Fruit fly (Drosophila melanogaster): ENCODE data around the gene 14-3-3epsilon.

Gene 14-3-3epsilon

DNA sequence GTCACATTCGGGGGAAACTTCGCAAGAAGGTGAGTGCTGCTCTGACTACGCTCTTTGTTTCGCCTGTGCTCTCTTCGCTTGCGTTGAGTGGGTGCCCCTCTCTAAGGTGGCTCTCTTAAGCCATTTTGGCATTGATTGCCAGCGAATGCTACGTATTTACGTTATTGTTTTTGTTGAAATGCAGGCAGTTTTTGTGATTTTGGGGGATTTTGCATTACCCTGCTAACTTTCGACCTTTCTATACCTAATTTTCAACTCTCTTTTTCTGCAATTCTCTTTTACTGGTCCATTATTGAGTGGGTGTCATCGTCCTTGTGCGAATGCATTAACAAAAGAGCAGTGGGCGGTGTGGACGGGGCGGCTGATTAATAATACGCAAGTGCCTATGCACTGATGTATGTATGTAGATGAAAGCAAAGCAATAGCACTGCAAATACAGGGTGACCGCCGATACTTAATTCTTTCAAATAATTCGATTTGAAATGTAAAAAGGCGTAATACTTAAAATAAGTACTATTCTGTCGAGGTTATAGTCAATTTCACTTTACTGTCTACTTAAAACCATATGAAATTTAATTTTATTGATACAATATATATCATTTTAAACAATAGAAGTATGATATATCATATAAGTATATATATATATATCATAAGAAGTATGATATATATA is 32.9 kb downstream of the 14-3-3epsilon start (continued):
- TF ChIP-seq topi (GFP tag; optimal IDR thresholded peaks at IDR 0.05) (no peak), fd85E (GFP tag; optimal IDR thresholded peaks at IDR 0.05) (no peak), CG1621 (tag; optimal IDR thresholded peaks at IDR 0.05) (no peak), CG6163 (GFP tag; IDR thresholded peaks at IDR 0.05) (peak; percentile 48), pdm3 (GFP tag; optimal IDR thresholded peaks at IDR 0.05) (no peak), Met (GFP tag; optimal IDR thresholded peaks at IDR 0.05) (no peak), Ets21C (GFP tag; optimal IDR thresholded peaks at IDR 0.05) (no peak), Eip93F (GFP tag; optimal IDR thresholded peaks at IDR 0.05) (no peak), CG11902 (GFP tag; optimal IDR thresholded peaks at IDR 0.05) (no peak)

dm6 chr3R:18276688-18277087 is 34.4 kb downstream of the 14-3-3epsilon start:
- TF ChIP-seq Sox14 (GFP tag; optimal IDR thresholded peaks at IDR 0.05) (no peak), Ets96B (tag; optimal IDR thresholded peaks at IDR 0.05) (no peak), svp (GFP tag) (peak; percentile 19), vri (GFP tag; optimal IDR thresholded peaks at IDR 0.05) (peak; percentile 26), fd85E (GFP tag; optimal IDR thresholded peaks at IDR 0.05) (no peak)

DNA sequence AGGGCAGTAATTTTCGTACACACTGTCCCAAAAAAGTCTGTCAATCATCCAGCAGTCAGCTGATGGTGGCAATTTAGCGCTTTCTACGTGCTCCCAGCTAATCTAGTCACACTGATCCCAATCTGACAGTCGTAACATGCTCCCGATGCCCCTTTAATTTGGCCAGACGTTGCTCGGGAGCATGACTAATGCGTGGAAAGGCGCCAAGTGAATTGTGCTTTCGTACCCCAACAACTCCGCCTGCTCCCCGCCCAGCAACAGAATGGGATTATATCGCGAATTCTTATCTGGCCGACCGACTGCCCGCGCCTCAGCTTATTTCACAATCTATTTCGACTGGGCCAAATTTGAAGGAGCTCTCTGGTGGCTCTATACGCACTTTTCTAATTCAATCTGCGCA is 35.1 kb downstream of the 14-3-3epsilon start:
- TF ChIP-seq vri (GFP tag; optimal IDR thresholded peaks at IDR 0.05), result peak; percentile 67
- TF ChIP-seq CG8632 (GFP tag; optimal IDR thresholded peaks at IDR 0.05), result no peak

DNA sequence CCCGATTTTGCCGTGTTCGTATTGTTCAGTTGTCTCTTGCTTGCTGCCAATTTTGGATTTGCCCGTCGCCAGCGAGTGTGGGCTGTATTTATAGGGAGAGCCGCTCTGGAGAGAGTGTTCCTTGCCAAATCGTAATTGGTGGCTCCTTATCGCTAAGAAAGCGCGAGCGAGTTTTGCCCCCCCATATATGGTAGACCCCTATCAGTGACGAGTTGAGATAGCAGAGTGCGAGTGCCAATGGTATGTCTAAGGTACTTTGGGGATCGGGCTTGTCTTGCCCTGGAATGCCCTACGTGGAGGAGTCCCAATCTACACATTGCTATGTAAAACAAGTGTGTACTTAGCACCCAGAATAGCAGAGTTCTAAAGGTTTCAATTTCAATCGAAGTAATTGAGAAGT is 37.2 kb downstream of the 14-3-3epsilon start, which contains the start of gene CG7142:
TSS of gene CG7142 (minus strand) at position 29 of the 400 bp plus-strand sequence.
- TF ChIP-seq CG15336 (GFP tag; IDR thresholded peaks at IDR 0.05) (no peak), Lpt (GFP tag; optimal IDR thresholded peaks at IDR 0.05) (no peak), CG31627 (GFP tag; optimal IDR thresholded peaks at IDR 0.05) (peak; percentile 25), OdsH (GFP tag; optimal IDR thresholded peaks at IDR 0.05) (no peak), CG11762 (GFP tag; optimal IDR thresholded peaks at IDR 0.05; ENCODE audit: insufficient read depth) (no peak), esn (GFP tag; optimal IDR thresholded peaks at IDR 0.05) (peak; percentile 36), Eip93F (GFP tag; optimal IDR thresholded peaks at IDR 0.05) (peak; percentile 24), Sox14 (GFP tag; optimal IDR thresholded peaks at IDR 0.05) (no peak), svp (GFP tag) (peak; percentile 94), CG8319 (GFP tag; optimal IDR thresholded peaks at IDR 0.05) (no peak), vri (GFP tag; optimal IDR thresholded peaks at IDR 0.05) (peak; percentile 72), CG6276 (GFP tag; optimal IDR thresholded peaks at IDR 0.05) (no peak), topi (GFP tag; optimal IDR thresholded peaks at IDR 0.05) (no peak)

DNA sequence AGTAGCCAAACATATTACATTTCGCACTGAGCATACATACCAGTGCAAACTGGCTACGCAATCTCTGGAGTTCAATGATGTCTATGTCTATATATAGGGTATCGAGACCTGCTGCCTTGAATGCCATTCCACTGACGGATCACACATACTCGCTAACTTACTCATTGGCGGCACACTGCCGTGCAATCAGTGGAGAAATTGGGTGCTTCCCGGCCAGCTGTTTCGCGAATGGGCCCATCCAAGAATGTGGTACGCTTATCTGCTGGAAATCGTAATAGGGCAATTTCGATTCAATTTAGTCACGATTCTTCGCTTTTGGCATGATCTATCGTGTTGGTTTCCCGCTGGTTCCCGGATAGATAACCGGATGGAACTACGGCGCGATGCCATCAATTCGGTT is 37.8 kb downstream of the 14-3-3epsilon start:
- no peak for TF ChIP-seq Smox (GFP tag; optimal IDR thresholded peaks at IDR 0.05)
- no peak for TF ChIP-seq esn (GFP tag; optimal IDR thresholded peaks at IDR 0.05)
- TF ChIP-seq OdsH (GFP tag; optimal IDR thresholded peaks at IDR 0.05), result no peak
- TF ChIP-seq cyc (GFP tag; optimal IDR thresholded peaks at IDR 0.05), result no peak
- TF ChIP-seq CG4318 (GFP tag; optimal IDR thresholded peaks at IDR 0.05), result no peak
- TF ChIP-seq CG1621 (tag; optimal IDR thresholded peaks at IDR 0.05), result no peak
- no peak for TF ChIP-seq CG3919 (GFP tag; optimal IDR thresholded peaks at IDR 0.05)
- no peak for TF ChIP-seq Blimp-1 (GFP tag; optimal IDR thresholded peaks at IDR 0.05)

- TF ChIP-seq CG6276 (GFP tag; optimal IDR thresholded peaks at IDR 0.05), result no peak
- no peak for TF ChIP-seq CG6808 (GFP tag; optimal IDR thresholded peaks at IDR 0.05)
- TF ChIP-seq ss (GFP tag; optimal IDR thresholded peaks at IDR 0.05), result no peak
- no peak for TF ChIP-seq dsx (GFP tag; optimal IDR thresholded peaks at IDR 0.05; ENCODE audit: poor library complexity, severe bottlenecking)
- peak; percentile 17 for TF ChIP-seq vri (GFP tag; optimal IDR thresholded peaks at IDR 0.05)
- TF ChIP-seq CG1621 (tag; optimal IDR thresholded peaks at IDR 0.05), result no peak
- no peak for TF ChIP-seq Hr38 (GFP tag; optimal IDR thresholded peaks at IDR 0.05)
- TF ChIP-seq CG31627 (GFP tag; optimal IDR thresholded peaks at IDR 0.05), result no peak
- TF ChIP-seq fd59A (GFP tag; optimal IDR thresholded peaks at IDR 0.05), result no peak
- no peak for TF ChIP-seq Sox14 (GFP tag; optimal IDR thresholded peaks at IDR 0.05)
- TF ChIP-seq salr (GFP tag; optimal IDR thresholded peaks at IDR 0.05), result no peak
- peak; percentile 2 for TF ChIP-seq Eip93F (GFP tag; optimal IDR thresholded peaks at IDR 0.05)
- TF ChIP-seq Ets21C (GFP tag; optimal IDR thresholded peaks at IDR 0.05), result no peak
- TF ChIP-seq CG11902 (GFP tag; optimal IDR thresholded peaks at IDR 0.05), result no peak
- TF ChIP-seq CG6163 (GFP tag; IDR thresholded peaks at IDR 0.05), result no peak
- no peak for TF ChIP-seq CG10631 (GFP tag; optimal IDR thresholded peaks at IDR 0.05)
- no peak for TF ChIP-seq CG3919 (GFP tag; optimal IDR thresholded peaks at IDR 0.05)
Observed at dm6 chr3R:18280866-18281473, 38.6 kb downstream of the 14-3-3epsilon start.

Measured in whole organism, prepupa.